Fruit fly (Drosophila melanogaster): Measurements from ENCODE around the gene CG42233.

DNA sequence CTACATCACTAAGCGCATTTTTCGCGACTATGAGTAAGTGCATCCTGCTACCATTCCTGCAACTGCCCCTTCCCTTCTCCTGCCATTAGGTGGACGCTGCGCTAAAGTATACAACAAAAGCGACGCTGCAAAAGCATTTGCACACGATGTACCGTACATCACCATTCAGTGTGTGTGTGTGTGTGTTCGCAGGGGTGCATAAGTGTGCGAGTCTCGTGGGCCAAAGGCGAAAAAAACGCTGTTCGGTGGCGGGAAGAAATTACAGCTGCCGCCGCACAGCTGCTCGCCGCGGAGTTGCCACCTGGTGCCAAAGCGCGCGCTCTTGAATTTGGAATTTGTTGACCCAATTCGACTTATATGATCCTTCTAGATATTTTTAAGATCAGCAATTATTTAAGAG, 10.6 kb downstream of the CG42233 start:
- TF ChIP-seq dpn (GFP tag; optimal IDR thresholded peaks at IDR 0.05) (no peak), Bteb2 (GFP tag; optimal IDR thresholded peaks at IDR 0.05) (no peak), CG15696 (tag; optimal IDR thresholded peaks at IDR 0.05) (no peak), cas (GFP tag; IDR thresholded peaks at IDR 0.05) (no peak), nerfin-1 (tag; optimal IDR thresholded peaks at IDR 0.05) (peak; percentile 82), CG1529 (GFP tag; optimal IDR thresholded peaks at IDR 0.05) (no peak), CG32767 (GFP tag; IDR thresholded peaks at IDR 0.05) (no peak), GATAe (GFP tag; conservative IDR thresholded peaks at IDR 0.05) (no peak), CG10147 (GFP tag; optimal IDR thresholded peaks at IDR 0.05) (no peak), Deaf1 (tag; optimal IDR thresholded peaks at IDR 0.05) (no peak), Jarid2 (GFP tag; optimal IDR thresholded peaks at IDR 0.05) (no peak), Lpt (GFP tag; optimal IDR thresholded peaks at IDR 0.05) (no peak), CG7745 (tag; optimal IDR thresholded peaks at IDR 0.05) (no peak)

All from whole organism, embryonic.